Fruit fly (Drosophila melanogaster): ENCODE results near the gene sqz.

The sqz gene

dm6 chr3R:19180263-19180893, 16.4 kb downstream of the sqz start, which contains the start of the genes CG5555 and myd (continued):
- TF ChIP-seq Atf3 (GFP tag; optimal IDR thresholded peaks at IDR 0.05) = no peak
- TF ChIP-seq Hmr (GFP tag; optimal IDR thresholded peaks at IDR 0.05) = peak; percentile 60
- 0 out of 3 replicates have a peak, but pooled peaks have one; percentile 15 for TF ChIP-seq ase (GFP tag; IDR thresholded peaks at IDR 0.05)
- TF ChIP-seq CG1792 (GFP tag; optimal IDR thresholded peaks at IDR 0.05) = no peak
- no peak for TF ChIP-seq CG12071 (GFP tag; optimal IDR thresholded peaks at IDR 0.05)
- peak; percentile 86 for TF ChIP-seq CG13287 (GFP tag; IDR thresholded peaks at IDR 0.05; ENCODE audit: partially characterized antibody)
- TF ChIP-seq CG32532 (GFP tag; IDR thresholded peaks at IDR 0.05) = peak; percentile 70
- TF ChIP-seq Oaz (GFP tag; IDR thresholded peaks at IDR 0.05) = no peak
- TF ChIP-seq Drgx (GFP tag; IDR thresholded peaks at IDR 0.05) = peak; percentile 73
- TF ChIP-seq Hand (GFP tag; optimal IDR thresholded peaks at IDR 0.05) = no peak
- no peak for TF ChIP-seq Doc2 (GFP tag; IDR thresholded peaks at IDR 0.05)
- no peak for TF ChIP-seq pan (optimal IDR thresholded peaks at IDR 0.05)
- TF ChIP-seq pan (GFP tag; optimal IDR thresholded peaks at IDR 0.05 in 1 of 2, IDR thresholded peaks at IDR 0.05 in 1 of 2) = peak in 1 of 2 experiments; percentile 48
- TF ChIP-seq Trl (optimal IDR thresholded peaks at IDR 0.05) = no peak
- TF ChIP-seq Trl (GFP tag; optimal IDR thresholded peaks at IDR 0.05) = no peak
- no peak for TF ChIP-seq dan (GFP tag; IDR thresholded peaks at IDR 0.05)
- TF ChIP-seq CG16813 (GFP tag; IDR thresholded peaks at IDR 0.05; ENCODE audit: partially characterized antibody) = peak; percentile 68
- TF ChIP-seq CG8478 (optimal IDR thresholded peaks at IDR 0.05) = no peak
- peak; percentile 18 for TF ChIP-seq CG3281 (GFP tag; optimal IDR thresholded peaks at IDR 0.05)
- no peak for TF ChIP-seq Antp (GFP tag; optimal IDR thresholded peaks at IDR 0.05)
- peak; percentile 1 for TF ChIP-seq Lhr (GFP tag; optimal IDR thresholded peaks at IDR 0.05)
- TF ChIP-seq chif (GFP tag; optimal IDR thresholded peaks at IDR 0.05) = no peak
- TF ChIP-seq dysf (GFP tag; IDR thresholded peaks at IDR 0.05) = peak; percentile 48; the same call in 2 of the 3 replicates
- no peak for TF ChIP-seq wor (GFP tag; IDR thresholded peaks at IDR 0.05)
- TF ChIP-seq CG8089 (GFP tag; optimal IDR thresholded peaks at IDR 0.05) = no peak
- TF ChIP-seq trh (GFP tag; optimal IDR thresholded peaks at IDR 0.05) = no peak
- peak; percentile 57 for TF ChIP-seq disco-r (GFP tag; optimal IDR thresholded peaks at IDR 0.05)
- TF ChIP-seq jing (GFP tag; optimal IDR thresholded peaks at IDR 0.05) = no peak
- TF ChIP-seq tap (tag; optimal IDR thresholded peaks at IDR 0.05) = no peak
- peak; percentile 86 for TF ChIP-seq CG6791 (GFP tag; IDR thresholded peaks at IDR 0.05; ENCODE audit: partially characterized antibody)
- TF ChIP-seq CG4707 (GFP tag; optimal IDR thresholded peaks at IDR 0.05) = no peak
- no peak for TF ChIP-seq gsb-n (tag; optimal IDR thresholded peaks at IDR 0.05)
- no peak for TF ChIP-seq CHES-1-like (GFP tag; optimal IDR thresholded peaks at IDR 0.05)
- TF ChIP-seq CG18011 (GFP tag; optimal IDR thresholded peaks at IDR 0.05) = peak; percentile 24
- TF ChIP-seq BEAF-32 (GFP tag; optimal IDR thresholded peaks at IDR 0.05) = peak; percentile 67
- no peak for TF ChIP-seq CG2129 (GFP tag; IDR thresholded peaks at IDR 0.05; ENCODE audit: partially characterized antibody)
- TF ChIP-seq chn (GFP tag; optimal IDR thresholded peaks at IDR 0.05) = peak; percentile 38
- peak; percentile 40 for TF ChIP-seq zfh2 (GFP tag; optimal IDR thresholded peaks at IDR 0.05)
- no peak for TF ChIP-seq en (GFP tag; optimal IDR thresholded peaks at IDR 0.05)
- no peak for TF ChIP-seq gt (GFP tag; IDR thresholded peaks at IDR 0.05)
- TF ChIP-seq lov (optimal IDR thresholded peaks at IDR 0.05) = no peak
- 0 out of 3 replicates have a peak, but pooled peaks have one; percentile 12 for TF ChIP-seq lov (GFP tag; IDR thresholded peaks at IDR 0.05)
- no peak for TF ChIP-seq CG43689 (GFP tag; IDR thresholded peaks at IDR 0.05)
- TF ChIP-seq Adf1 (GFP tag; IDR thresholded peaks at IDR 0.05) = peak; percentile 54; the same call in 1 of the 2 replicates
- TF ChIP-seq Sry-β (GFP tag; optimal IDR thresholded peaks at IDR 0.05) = no peak
- peak; percentile 49 for TF ChIP-seq CG33213 (GFP tag; optimal IDR thresholded peaks at IDR 0.05)
- TF ChIP-seq caup (GFP tag; optimal IDR thresholded peaks at IDR 0.05; ENCODE audit: severe bottlenecking) = peak; percentile 26
- TF ChIP-seq D (optimal IDR thresholded peaks at IDR 0.05) = no peak
- TF ChIP-seq D (GFP tag; optimal IDR thresholded peaks at IDR 0.05) = no peak
- 0 out of 2 replicates have a peak, but pooled peaks have one; percentile 11 for TF ChIP-seq E2f1 (GFP tag; IDR thresholded peaks at IDR 0.05)
- TF ChIP-seq oc (tag; optimal IDR thresholded peaks at IDR 0.05) = no peak

Data from whole organism, embryonic.